Fruit fly (Drosophila melanogaster): Measurements from ENCODE around the gene CG32643.
A peak's percentile ranks its signal among the peaks of the same experiment; 100 is the strongest.

CG32643 gene

dm6 chrX:12939951-12940350 lies 44.4 kb upstream of the CG32643 start (continued):
- TF ChIP-seq toy (GFP tag; IDR thresholded peaks at IDR 0.05) (no peak), jing (GFP tag; optimal IDR thresholded peaks at IDR 0.05) (no peak), CG31441 (GFP tag; IDR thresholded peaks at IDR 0.05) (no peak), Neu2 (GFP tag; optimal IDR thresholded peaks at IDR 0.05; ENCODE audit: borderline replicate concordance) (no peak), ap (GFP tag; IDR thresholded peaks at IDR 0.05) (no peak), kni (GFP tag; optimal IDR thresholded peaks at IDR 0.05) (no peak), Stat92E (GFP tag; optimal IDR thresholded peaks at IDR 0.05) (no peak), sim (GFP tag; IDR thresholded peaks at IDR 0.05) (no peak), gsb (GFP tag; IDR thresholded peaks at IDR 0.05) (no peak), scrt (GFP tag; optimal IDR thresholded peaks at IDR 0.05) (no peak), fru (optimal IDR thresholded peaks at IDR 0.05) (no peak), gce (GFP tag; IDR thresholded peaks at IDR 0.05) (no peak), CG7963 (GFP tag; IDR thresholded peaks at IDR 0.05; ENCODE audit: partially characterized antibody) (no peak), CG18476 (GFP tag; optimal IDR thresholded peaks at IDR 0.05) (peak; percentile 7), CG2116 (GFP tag; optimal IDR thresholded peaks at IDR 0.05) (no peak), cato (GFP tag; optimal IDR thresholded peaks at IDR 0.05; ENCODE audit: borderline replicate concordance) (no peak), CG16779 (GFP tag; IDR thresholded peaks at IDR 0.05) (no peak), CG8359 (GFP tag; optimal IDR thresholded peaks at IDR 0.05; ENCODE audit: borderline replicate concordance) (no peak), Bteb2 (GFP tag; optimal IDR thresholded peaks at IDR 0.05) (no peak), ham (GFP tag; IDR thresholded peaks at IDR 0.05) (no peak), tup (GFP tag; optimal IDR thresholded peaks at IDR 0.05) (no peak), CG17568 (GFP tag; optimal IDR thresholded peaks at IDR 0.05) (no peak)

dm6 chrX:12940396-12940795 lies 43.9 kb upstream of the CG32643 start:
- TF ChIP-seq cg (GFP tag; optimal IDR thresholded peaks at IDR 0.05) (peak; percentile 45), tll (GFP tag; optimal IDR thresholded peaks at IDR 0.05) (peak in 1 of 2 experiments; percentile 37), insv (GFP tag; optimal IDR thresholded peaks at IDR 0.05) (peak; percentile 5 to 91), pros (GFP tag; optimal IDR thresholded peaks at IDR 0.05) (peak; percentile 41), bsh (GFP tag; optimal IDR thresholded peaks at IDR 0.05) (no peak), CG14860 (GFP tag; IDR thresholded peaks at IDR 0.05; ENCODE audit: partially characterized antibody) (no peak)

dm6 chrX:12947670-12948069 lies 36.7 kb upstream of the CG32643 start:
- TF ChIP-seq CG4328 (GFP tag; optimal IDR thresholded peaks at IDR 0.05) (peak; percentile 45), CG31365 (tag; optimal IDR thresholded peaks at IDR 0.05) (peak; percentile 91), h (optimal IDR thresholded peaks at IDR 0.05) (no peak), ara (GFP tag; IDR thresholded peaks at IDR 0.05) (peak; percentile 27; the same call in 1 of the 2 replicates), CG14710 (tag; optimal IDR thresholded peaks at IDR 0.05) (peak; percentile 31), CG9215 (GFP tag; IDR thresholded peaks at IDR 0.05) (no peak), bcd (GFP tag; optimal IDR thresholded peaks at IDR 0.05) (peak; percentile 17), Lhr (GFP tag; optimal IDR thresholded peaks at IDR 0.05) (no peak), ci (GFP tag; IDR thresholded peaks at IDR 0.05) (no peak; the same call in 1 of the 3 replicates), NC2β (GFP tag; optimal IDR thresholded peaks at IDR 0.05) (no peak), Fer3 (tag; optimal IDR thresholded peaks at IDR 0.05) (peak; percentile 10), CG17328 (GFP tag; IDR thresholded peaks at IDR 0.05) (peak; percentile 50), CG6813 (GFP tag; optimal IDR thresholded peaks at IDR 0.05) (peak; percentile 53), fd64A (GFP tag; optimal IDR thresholded peaks at IDR 0.05) (no peak), odd (GFP tag; optimal IDR thresholded peaks at IDR 0.05) (peak; percentile 17), pum (GFP tag; optimal IDR thresholded peaks at IDR 0.05) (no peak), CG11504 (tag; optimal IDR thresholded peaks at IDR 0.05) (peak; percentile 10), Lpt (GFP tag; optimal IDR thresholded peaks at IDR 0.05) (no peak), cg (GFP tag; optimal IDR thresholded peaks at IDR 0.05) (no peak), croc (GFP tag; conservative IDR thresholded peaks at IDR 0.05) (no peak), abd-A (tag; optimal IDR thresholded peaks at IDR 0.05) (no peak), CG4707 (GFP tag; optimal IDR thresholded peaks at IDR 0.05) (peak; percentile 43), CG8388 (GFP tag; optimal IDR thresholded peaks at IDR 0.05) (peak; percentile 4)

Data from whole organism, embryonic.